Worm (Caenorhabditis elegans) whole organism, L1 larva: ENCODE data around the gene lgc-50.

Source experiments
- C04F5.9 ChIP-seq: sonication (generic microtip); optimal IDR thresholded peaks from 2 replicates; lab custom pipeline; 2016; ENCODE audit warnings: missing genetic modification characterization, missing compliant biosample characterization
- C16A3.4 ChIP-seq: fragments of 150-350 bp; optimal IDR thresholded peaks from 2 replicates; lab custom pipeline; 2014; ENCODE audit warnings: missing biosample characterization, missing genetic modification characterization
- F16B12.6 ChIP-seq: fragments of 150-350 bp; optimal IDR thresholded peaks from 2 replicates; lab custom pipeline; 2014; ENCODE audit warnings: missing biosample characterization, missing genetic modification characterization
- alr-1 ChIP-seq: fragments of 200-800 bp; sonication (Bioruptor generic); optimal IDR thresholded peaks from 2 replicates; lab custom pipeline; 2018; ENCODE audit warnings: borderline replicate concordance, mild to moderate bottlenecking, missing genetic modification characterization, missing compliant biosample characterization
- aly-2 ChIP-seq: fragments of 150-350 bp; optimal IDR thresholded peaks from 2 replicates; lab custom pipeline; 2014; ENCODE audit warnings: missing biosample characterization, missing genetic modification characterization
- blmp-1 ChIP-seq: fragments of 150-350 bp; optimal IDR thresholded peaks from 2 replicates; lab custom pipeline; 2014; ENCODE audit warnings: missing biosample characterization, missing genetic modification characterization
- ceh-8 ChIP-seq: fragments of 200-800 bp; sonication (Bioruptor generic); optimal IDR thresholded peaks from 2 replicates; lab custom pipeline; 2018; ENCODE audit warnings: mild to moderate bottlenecking, missing genetic modification characterization, moderate library complexity, missing compliant biosample characterization
- ceh-82 ChIP-seq, 3 experiments: fragments of 150-350 bp in 1 of 3; sonication (generic microtip) in 2 of 3; optimal IDR thresholded peaks; 2 replicates each; lab custom pipeline; 2014 to 2017; ENCODE audit warnings: missing biosample characterization in 3 of 3, missing genetic modification characterization in 3 of 3
- dpl-1 ChIP-seq, 3 experiments: fragments of 150-350 bp in 2 of 3; sonication (generic microtip) in 1 of 3; optimal IDR thresholded peaks; 2 replicates each; lab custom pipeline; 2014 to 2017; ENCODE audit warnings: missing biosample characterization in 3 of 3, missing genetic modification characterization in 3 of 3, missing genetic modification reagents in 3 of 3
- dsc-1 ChIP-seq: sonication (generic microtip); optimal IDR thresholded peaks from 2 replicates; lab custom pipeline; 2016; ENCODE audit warnings: mild to moderate bottlenecking, missing genetic modification characterization, missing compliant biosample characterization
- efl-1 ChIP-seq, 4 experiments: fragments of 150-350 bp; optimal IDR thresholded peaks in 3 of 4; peaks in 1 of 4; 1 replicate in 1 of 4; 2 replicates in 3 of 4; lab custom pipeline; 2014; ENCODE audit warnings: missing biosample characterization in 2 of 4, missing genetic modification characterization in 2 of 4, missing genetic modification reagents in 2 of 4
- elt-2 ChIP-seq: sonication (generic microtip); optimal IDR thresholded peaks from 2 replicates; lab custom pipeline; 2016; ENCODE audit warnings: missing genetic modification characterization, mild to moderate bottlenecking, inconsistent platforms, missing compliant biosample characterization, missing genetic modification reagents
- elt-3 ChIP-seq, 6 experiments: fragments of 150-350 bp in 1 of 6; sonication (generic microtip); optimal IDR thresholded peaks; 2 replicates each; lab custom pipeline; 2017 to 2018; ENCODE audit warnings: missing biosample characterization in 6 of 6, missing genetic modification characterization in 6 of 6, inconsistent platforms in 1 of 6
- fkh-10 ChIP-seq: sonication (generic microtip); optimal IDR thresholded peaks from 2 replicates; lab custom pipeline; 2017; ENCODE audit warnings: missing biosample characterization, missing genetic modification reagents, missing genetic modification characterization
- fkh-4 ChIP-seq: sonication (generic microtip); optimal IDR thresholded peaks from 2 replicates; lab custom pipeline; 2016; ENCODE audit warnings: missing compliant biosample characterization, missing genetic modification characterization, borderline replicate concordance
- hlh-17 ChIP-seq: fragments of 200-800 bp; sonication (Bioruptor generic); optimal IDR thresholded peaks from 2 replicates; lab custom pipeline; 2018; ENCODE audit warnings: missing genetic modification characterization, mild to moderate bottlenecking, missing compliant biosample characterization, moderate library complexity, borderline replicate concordance
- hlh-4 ChIP-seq: sonication (generic microtip); optimal IDR thresholded peaks from 2 replicates; lab custom pipeline; 2016; ENCODE audit warnings: mild to moderate bottlenecking, missing genetic modification characterization, missing compliant biosample characterization
- hpl-2 ChIP-seq: fragments of 150-350 bp; optimal IDR thresholded peaks from 2 replicates; lab custom pipeline; 2014; ENCODE audit warnings: missing biosample characterization, missing genetic modification reagents, missing genetic modification characterization
- irx-1 ChIP-seq: sonication (generic microtip); optimal IDR thresholded peaks from 2 replicates; lab custom pipeline; 2016; ENCODE audit warnings: missing genetic modification characterization, missing compliant biosample characterization
- isw-1 ChIP-seq: fragments of 200-800 bp; sonication (Bioruptor generic); IDR thresholded peaks from 2 replicates; pipeline ENCODE4 v1.3.6; 2022; ENCODE audit warnings: missing genetic modification characterization, missing compliant biosample characterization
- jun-1 ChIP-seq: fragments of 150-350 bp; optimal IDR thresholded peaks from 2 replicates; lab custom pipeline; 2014; ENCODE audit warnings: missing biosample characterization, missing genetic modification reagents, missing genetic modification characterization
- lin-14 ChIP-seq: fragments of 200-800 bp; sonication (Bioruptor generic); optimal IDR thresholded peaks from 2 replicates; lab custom pipeline; 2018; ENCODE audit warnings: mild to moderate bottlenecking, missing genetic modification characterization, moderate library complexity, missing compliant biosample characterization
- lin-15B ChIP-seq: fragments of 150-350 bp; sonication (generic microtip); optimal IDR thresholded peaks from 3 replicates; lab custom pipeline; 2014; ENCODE audit warnings: missing biosample characterization, missing genetic modification characterization
- lin-35 ChIP-seq, 2 experiments: fragments of 150-350 bp; optimal IDR thresholded peaks; 2 replicates each; lab custom pipeline; 2014; ENCODE audit warnings: missing biosample characterization in 2 of 2, missing genetic modification characterization in 2 of 2, missing genetic modification reagents in 2 of 2
- lsy-2 ChIP-seq, 2 experiments: fragments of 150-350 bp; optimal IDR thresholded peaks; 2 replicates each; lab custom pipeline; 2014; ENCODE audit warnings: missing biosample characterization in 2 of 2, missing genetic modification characterization in 2 of 2
- mab-9 ChIP-seq: fragments of 200-800 bp; sonication (Bioruptor generic); IDR thresholded peaks from 2 replicates; pipeline ENCODE4 v1.3.6; 2022; ENCODE audit warnings: missing genetic modification reagents, missing genetic modification characterization, missing compliant biosample characterization
- mdl-1 ChIP-seq, 2 experiments: fragments of 150-350 bp; optimal IDR thresholded peaks; 2 replicates each; lab custom pipeline; 2014 to 2017; ENCODE audit warnings: missing biosample characterization in 2 of 2, missing genetic modification characterization in 2 of 2, inconsistent platforms in 1 of 2
- mef-2 ChIP-seq: fragments of 150-350 bp; optimal IDR thresholded peaks from 2 replicates; lab custom pipeline; 2014; ENCODE audit warnings: missing biosample characterization, missing genetic modification characterization
- nhr-12 ChIP-seq: sonication (generic microtip); optimal IDR thresholded peaks from 2 replicates; lab custom pipeline; 2017; ENCODE audit warnings: missing biosample characterization, missing genetic modification characterization
- nhr-28 ChIP-seq: fragments of 150-350 bp; optimal IDR thresholded peaks from 2 replicates; lab custom pipeline; 2014; ENCODE audit warnings: missing biosample characterization, missing genetic modification characterization
- nhr-47 ChIP-seq: sonication (generic microtip); optimal IDR thresholded peaks from 2 replicates; lab custom pipeline; 2016; ENCODE audit warnings: mild to moderate bottlenecking, missing genetic modification characterization, moderate library complexity, missing compliant biosample characterization
- nhr-76 ChIP-seq: sonication (generic microtip); optimal IDR thresholded peaks from 2 replicates; lab custom pipeline; 2017; ENCODE audit warnings: missing biosample characterization, missing genetic modification characterization
- nhr-85 ChIP-seq: sonication (generic microtip); peaks from one replicate; lab custom pipeline; 2016; ENCODE audit warnings: missing genetic modification characterization, inconsistent platforms, missing compliant biosample characterization
- nhr-90 ChIP-seq: sonication (generic microtip); optimal IDR thresholded peaks from 2 replicates; lab custom pipeline; 2016; ENCODE audit warnings: mild to moderate bottlenecking, missing genetic modification characterization, missing compliant biosample characterization; ENCODE audit not compliant: poor library complexity
- rnt-1 ChIP-seq: sonication (generic microtip); optimal IDR thresholded peaks from 2 replicates; lab custom pipeline; 2016; ENCODE audit warnings: mild to moderate bottlenecking, missing genetic modification characterization, moderate library complexity, missing compliant biosample characterization
- skn-1 ChIP-seq: fragments of 150-350 bp; optimal IDR thresholded peaks from 2 replicates; lab custom pipeline; 2014; ENCODE audit warnings: missing biosample characterization, missing genetic modification characterization
- snpc-4 ChIP-seq: fragments of 150-350 bp; optimal IDR thresholded peaks from 2 replicates; lab custom pipeline; 2014; ENCODE audit warnings: missing biosample characterization, missing genetic modification characterization
- snu-23 ChIP-seq: sonication (generic microtip); optimal IDR thresholded peaks from 2 replicates; lab custom pipeline; 2016; ENCODE audit warnings: missing genetic modification characterization, missing compliant biosample characterization
- sox-4 ChIP-seq: sonication (generic microtip); optimal IDR thresholded peaks from 2 replicates; lab custom pipeline; 2016; ENCODE audit warnings: missing genetic modification characterization, missing compliant biosample characterization
- swsn-7 ChIP-seq: sonication (generic microtip); optimal IDR thresholded peaks from 2 replicates; lab custom pipeline; 2016; ENCODE audit warnings: missing genetic modification characterization, missing compliant biosample characterization
- tlp-1 ChIP-seq: fragments of 150-350 bp; optimal IDR thresholded peaks from 2 replicates; lab custom pipeline; 2014; ENCODE audit warnings: missing biosample characterization, missing genetic modification characterization
- unc-30 ChIP-seq: sonication (generic microtip); optimal IDR thresholded peaks from 2 replicates; lab custom pipeline; 2017; ENCODE audit warnings: missing biosample characterization, missing genetic modification characterization
- xbp-1 ChIP-seq: sonication (generic microtip); optimal IDR thresholded peaks from 2 replicates; lab custom pipeline; 2016; ENCODE audit warnings: missing genetic modification characterization, missing compliant biosample characterization
- zag-1 ChIP-seq: fragments of 150-350 bp; optimal IDR thresholded peaks from 2 replicates; lab custom pipeline; 2014; ENCODE audit warnings: missing biosample characterization, missing genetic modification characterization
- zip-4 ChIP-seq: fragments of 200-800 bp; sonication (Bioruptor generic); optimal IDR thresholded peaks from 2 replicates; lab custom pipeline; 2018; ENCODE audit warnings: mild to moderate bottlenecking, missing genetic modification characterization, moderate library complexity, missing compliant biosample characterization
- ztf-11 ChIP-seq, 2 experiments: sonication (generic microtip); optimal IDR thresholded peaks; 2 replicates each; lab custom pipeline; 2016 to 2017; ENCODE audit warnings: missing genetic modification characterization in 2 of 2, missing biosample characterization in 1 of 2, missing compliant biosample characterization in 1 of 2

lgc-50 gene

ce11 chrIII:7387359-7387758, 7.9 kb downstream of the lgc-50 start (continued):
- TF ChIP-seq snpc-4 (tag; lab: Kevin White, UChicago) (no peak), mab-9 (GFP tag; lab: Robert Waterston, UW) (no peak), tlp-1 (no peak), mdl-1 (tag; optimal IDR thresholded peaks at IDR 0.05; lab: Kevin White, UChicago) (peak in 1 of 2 experiments; percentile 36), elt-2 (tag; lab: Kevin White, UChicago) (peak; percentile 27), ztf-11 (tag; optimal IDR thresholded peaks at IDR 0.05; lab: Kevin White, UChicago) (no peak), unc-30 (tag; lab: Kevin White, UChicago) (no peak)

ce11 chrIII:7385929-7386328, 9.3 kb downstream of the lgc-50 start, which contains the start of gene trd-1:
TSS of gene trd-1 (plus strand) at chrIII:7386229.
- TF ChIP-seq aly-2: no peak
- no peak for TF ChIP-seq hlh-17

- TF ChIP-seq jun-1 (tag; lab: Kevin White, UChicago): no peak
- TF ChIP-seq fkh-4 (tag; lab: Kevin White, UChicago): no peak
Measured at ce11 chrIII:7383733-7384132, 11.5 kb downstream of the lgc-50 start, which contains the start of gene tbp-1. TSS of gene tbp-1 (plus strand) at chrIII:7384033.

- TF ChIP-seq irx-1 (tag; lab: Kevin White, UChicago): peak; percentile 16
- no peak for TF ChIP-seq skn-1 (tag; lab: Kevin White, UChicago)
- peak; percentile 85 for TF ChIP-seq F16B12.6
- TF ChIP-seq rnt-1: peak; percentile 35
- TF ChIP-seq efl-1 (optimal IDR thresholded peaks at IDR 0.05; lab: Kevin White, UChicago): peak; percentile 61 to 65
- TF ChIP-seq efl-1 (GFP tag; optimal IDR thresholded peaks at IDR 0.05 in 1 of 2; lab: Kevin White, UChicago): peak; percentile 51 to 95
- TF ChIP-seq hpl-2 (GFP tag; lab: Kevin White, UChicago): no peak
- peak; percentile 63 to 75 for TF ChIP-seq lin-35 (GFP tag; optimal IDR thresholded peaks at IDR 0.05; lab: Kevin White, UChicago)
- TF ChIP-seq nhr-85: peak; percentile 9
- TF ChIP-seq dsc-1 (tag; lab: Kevin White, UChicago): no peak
- TF ChIP-seq ceh-8 (GFP tag; lab: Kevin White, UChicago): no peak
- peak; percentile 9 for TF ChIP-seq fkh-10
- peak; percentile 51 for TF ChIP-seq blmp-1 (tag; lab: Kevin White, UChicago)
- TF ChIP-seq lsy-2 (tag; optimal IDR thresholded peaks at IDR 0.05; lab: Kevin White, UChicago): peak; percentile 93 to 98
- TF ChIP-seq nhr-90 (tag; lab: Kevin White, UChicago): no peak
- TF ChIP-seq sox-4 (tag; lab: Kevin White, UChicago): no peak
- peak; percentile 30 for TF ChIP-seq xbp-1 (tag; lab: Kevin White, UChicago)
- no peak for TF ChIP-seq C04F5.9
- TF ChIP-seq ceh-82 (tag; optimal IDR thresholded peaks at IDR 0.05; lab: Kevin White, UChicago): peak in 1 of 3 experiments; percentile 58
- no peak for TF ChIP-seq zag-1 (tag; lab: Kevin White, UChicago)
- TF ChIP-seq lin-15B (tag; lab: Kevin White, UChicago): peak; percentile 18
- TF ChIP-seq nhr-47 (tag; lab: Kevin White, UChicago): peak; percentile 33
- peak; percentile 18 for TF ChIP-seq swsn-7 (tag; lab: Kevin White, UChicago)
- no peak for TF ChIP-seq nhr-28
- peak in 1 of 2 experiments; percentile 41 for TF ChIP-seq mdl-1 (tag; optimal IDR thresholded peaks at IDR 0.05; lab: Kevin White, UChicago)
- peak; percentile 46 for TF ChIP-seq C16A3.4 (tag; lab: Kevin White, UChicago)
- TF ChIP-seq isw-1: no peak
- TF ChIP-seq mab-9 (GFP tag; lab: Robert Waterston, UW): no peak
- no peak for TF ChIP-seq alr-1 (tag; lab: Kevin White, UChicago)
- no peak for TF ChIP-seq zip-4 (GFP tag; lab: Kevin White, UChicago)
- peak in 1 of 6 experiments; percentile 29 for TF ChIP-seq elt-3 (tag; optimal IDR thresholded peaks at IDR 0.05; lab: Kevin White, UChicago)
- peak; percentile 23 to 75 (median 68) for TF ChIP-seq dpl-1 (GFP tag; optimal IDR thresholded peaks at IDR 0.05; lab: Kevin White, UChicago)
- TF ChIP-seq snu-23 (GFP tag; lab: Kevin White, UChicago): peak; percentile 58
- TF ChIP-seq nhr-12 (tag; lab: Kevin White, UChicago): no peak
- TF ChIP-seq hlh-4 (tag; lab: Kevin White, UChicago): no peak
- TF ChIP-seq nhr-76: no peak
- no peak for TF ChIP-seq mef-2 (tag; lab: Kevin White, UChicago)
- no peak for TF ChIP-seq lin-14 (GFP tag; lab: Kevin White, UChicago)
Measured at ce11 chrIII:7381546-7382171, 13.6 kb downstream of the lgc-50 start, which contains the start of the genes hmg-4 and T20B12.3. TSS of gene hmg-4 (minus strand) at chrIII:7381596. TSS of gene T20B12.3 (plus strand) at chrIII:7382115.
